Worm (Caenorhabditis elegans): Measurements from ENCODE around the gene T02H6.4.

The T02H6.4 gene

DNA sequence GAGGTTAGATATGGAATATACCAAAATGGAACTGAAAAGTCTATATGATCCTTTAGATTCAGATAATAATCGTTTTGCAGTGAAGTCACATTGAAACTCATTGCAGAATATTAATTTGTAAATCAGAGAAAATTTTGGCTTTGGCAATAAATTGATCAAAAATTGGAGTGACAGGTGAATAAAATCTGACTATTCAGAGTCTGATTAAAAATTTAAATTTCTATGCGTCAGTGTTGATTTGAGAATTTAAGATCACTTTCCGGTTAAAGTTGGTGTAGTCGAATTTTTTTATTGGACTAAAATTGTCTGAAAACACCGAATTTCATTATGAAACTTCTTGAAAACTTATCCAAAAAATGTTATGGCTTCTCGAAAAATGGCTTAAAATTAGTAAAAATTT, 28.2 kb upstream of the T02H6.4 start, which contains the start of gene sri-45:
Gene sri-45, minus strand, starts transcription at position 101 of the 400 bp plus-strand sequence.
- TF ChIP-seq ceh-18 (tag; optimal IDR thresholded peaks at IDR 0.05) (no peak), tbx-2 (tag; optimal IDR thresholded peaks at IDR 0.05) (no peak), ceh-22 (tag; optimal IDR thresholded peaks at IDR 0.05) (no peak), dmd-4 (tag; optimal IDR thresholded peaks at IDR 0.05; ENCODE audit: borderline replicate concordance) (no peak), mec-3 (tag; optimal IDR thresholded peaks at IDR 0.05; ENCODE audit: borderline replicate concordance) (no peak), nfya-1 (tag; optimal IDR thresholded peaks at IDR 0.05) (no peak), ceh-34 (tag; optimal IDR thresholded peaks at IDR 0.05) (no peak), rnt-1 (tag; optimal IDR thresholded peaks at IDR 0.05) (no peak), pqm-1 (tag; optimal IDR thresholded peaks at IDR 0.05) (no peak)

DNA sequence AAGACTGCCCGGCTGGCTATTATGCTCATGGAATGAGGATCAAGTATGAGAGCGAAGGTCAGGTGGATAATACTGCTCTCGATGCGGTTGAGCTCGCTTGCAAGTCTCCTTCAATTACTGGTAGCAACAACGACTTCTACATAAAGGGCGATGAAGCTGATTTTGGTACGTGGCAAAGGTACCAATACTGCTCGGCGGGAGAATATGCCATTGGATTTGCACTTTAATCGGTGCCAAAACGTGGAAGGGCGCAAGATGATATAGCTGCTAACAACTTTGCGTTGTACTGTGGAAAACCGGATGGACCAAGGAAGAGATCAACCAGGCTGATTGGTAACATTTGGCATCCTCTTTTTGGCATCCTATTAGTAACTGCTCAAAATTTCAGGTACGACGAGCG, 22.0 kb upstream of the T02H6.4 start:
- TF ChIP-seq ttx-3 (tag; optimal IDR thresholded peaks at IDR 0.05) (no peak), lim-6 (tag; optimal IDR thresholded peaks at IDR 0.05) (no peak), ama-1 (optimal IDR thresholded peaks at IDR 0.05) (no peak), odd-2 (tag; optimal IDR thresholded peaks at IDR 0.05) (no peak), gmeb-2 (tag; optimal IDR thresholded peaks at IDR 0.05) (no peak), dmd-4 (tag; optimal IDR thresholded peaks at IDR 0.05; ENCODE audit: borderline replicate concordance) (no peak), hlh-15 (tag; optimal IDR thresholded peaks at IDR 0.05) (no peak), fkh-10 (GFP tag; optimal IDR thresholded peaks at IDR 0.05) (no peak), unc-42 (tag; optimal IDR thresholded peaks at IDR 0.05) (no peak)

DNA sequence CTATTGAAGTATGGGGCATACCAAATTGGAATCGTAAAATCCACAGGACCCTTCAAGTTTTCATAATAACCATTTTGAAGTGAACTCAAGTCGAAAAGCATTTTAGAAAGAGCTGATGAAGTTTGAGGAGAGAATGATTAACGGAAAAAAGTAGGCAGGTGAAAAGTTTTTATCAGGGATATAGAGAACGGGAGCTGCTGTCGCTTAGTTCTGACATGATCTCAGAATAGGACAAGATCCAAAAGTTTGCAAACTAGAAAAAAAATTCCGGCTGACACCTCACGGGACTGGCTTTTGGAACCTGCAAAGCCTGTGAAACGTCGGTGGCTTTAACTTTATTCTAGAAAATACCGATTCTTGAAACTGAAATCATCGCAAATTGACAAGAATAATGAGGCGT, 18.8 kb upstream of the T02H6.4 start, which contains the start of gene sri-46:
Gene sri-46, minus strand, starts transcription at position 101 of the 400 bp plus-strand sequence.
- no peak for TF ChIP-seq ztf-16 (tag; optimal IDR thresholded peaks at IDR 0.05)
- no peak for TF ChIP-seq ahr-1 (tag; optimal IDR thresholded peaks at IDR 0.05)
- TF ChIP-seq hlh-8 (tag; optimal IDR thresholded peaks at IDR 0.05): no peak
- TF ChIP-seq Y22D7AL.16 (tag; optimal IDR thresholded peaks at IDR 0.05): no peak
- no peak for TF ChIP-seq ceh-14 (tag; optimal IDR thresholded peaks at IDR 0.05)
- no peak for TF ChIP-seq lim-6 (tag; optimal IDR thresholded peaks at IDR 0.05)
- no peak for TF ChIP-seq nhr-232 (tag; optimal IDR thresholded peaks at IDR 0.05)

DNA sequence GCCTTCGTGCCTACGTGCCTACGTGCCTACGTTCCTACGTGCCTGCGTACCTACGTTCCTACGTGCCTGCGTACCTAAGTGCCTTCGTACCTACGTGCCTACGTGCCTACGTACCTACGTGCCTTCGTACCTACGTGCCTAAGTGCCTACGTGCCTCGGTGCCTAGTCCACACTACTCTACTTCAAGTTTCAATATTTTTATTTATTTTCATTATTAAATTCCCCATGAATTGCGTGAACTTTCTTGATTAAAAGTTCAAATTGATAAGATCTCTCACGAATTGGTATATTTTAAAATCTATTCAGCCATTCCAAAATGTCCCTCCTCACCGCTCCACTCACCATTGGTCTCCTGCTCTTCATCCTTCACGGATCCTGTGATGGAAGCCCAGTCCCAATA, 15.7 kb upstream of the T02H6.4 start, which contains the start of gene Y39F10C.3:
Gene Y39F10C.3, plus strand, starts transcription at position 301 of the 400 bp plus-strand sequence.
- no peak for TF ChIP-seq hlh-13 (GFP tag; optimal IDR thresholded peaks at IDR 0.05)
- no peak for TF ChIP-seq ref-2 (tag; optimal IDR thresholded peaks at IDR 0.05)
- no peak for TF ChIP-seq fkh-10 (GFP tag; optimal IDR thresholded peaks at IDR 0.05)
- no peak for TF ChIP-seq madf-2 (tag; optimal IDR thresholded peaks at IDR 0.05)
- no peak for TF ChIP-seq tbx-7 (tag; optimal IDR thresholded peaks at IDR 0.05)
- TF ChIP-seq ceh-34 (tag; optimal IDR thresholded peaks at IDR 0.05): no peak
- no peak for TF ChIP-seq ahr-1 (tag; optimal IDR thresholded peaks at IDR 0.05)
- TF ChIP-seq ceh-9 (tag; optimal IDR thresholded peaks at IDR 0.05): no peak
- no peak for TF ChIP-seq ceh-18 (tag; optimal IDR thresholded peaks at IDR 0.05)
- TF ChIP-seq pag-3 (tag; optimal IDR thresholded peaks at IDR 0.05; ENCODE audit: borderline replicate concordance): no peak

DNA sequence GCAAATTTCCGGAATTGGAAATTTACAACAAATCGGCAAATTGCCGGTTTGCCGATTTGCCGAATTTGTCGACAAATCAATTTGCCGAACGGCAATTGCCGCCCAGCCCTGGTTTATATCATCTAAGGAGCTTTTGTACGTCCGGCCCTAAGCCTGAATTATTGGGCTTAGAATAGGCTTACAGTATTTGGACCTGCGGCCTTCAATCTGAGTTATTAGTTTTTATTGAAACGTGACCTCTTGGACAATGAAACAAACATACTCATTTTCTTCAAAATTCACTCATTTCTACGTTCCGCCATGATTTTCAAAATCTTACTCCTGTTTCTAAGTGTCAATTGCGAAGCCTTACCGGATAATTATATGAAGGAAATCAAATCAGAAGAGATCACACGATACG, 14.5 kb upstream of the T02H6.4 start, which contains the start of gene Y39F10C.1:
Gene Y39F10C.1, plus strand, starts transcription at position 301 of the 400 bp plus-strand sequence.
- TF ChIP-seq C38D4.7 (GFP tag; optimal IDR thresholded peaks at IDR 0.05) (no peak), pat-9 (tag; optimal IDR thresholded peaks at IDR 0.05) (no peak), ceh-14 (tag; optimal IDR thresholded peaks at IDR 0.05) (no peak), C08G9.2 (tag; optimal IDR thresholded peaks at IDR 0.05) (no peak), T23F11.4 (GFP tag; optimal IDR thresholded peaks at IDR 0.05) (no peak), tbx-7 (tag; optimal IDR thresholded peaks at IDR 0.05) (no peak), hlh-15 (tag; optimal IDR thresholded peaks at IDR 0.05) (no peak), gmeb-2 (tag; optimal IDR thresholded peaks at IDR 0.05) (no peak), ceh-30 (tag; optimal IDR thresholded peaks at IDR 0.05) (no peak), pha-2 (tag; optimal IDR thresholded peaks at IDR 0.05) (no peak), madf-2 (tag; optimal IDR thresholded peaks at IDR 0.05) (no peak), syd-9 (tag; optimal IDR thresholded peaks at IDR 0.05) (no peak), fkh-6 (tag; optimal IDR thresholded peaks at IDR 0.05) (no peak), ets-4 (tag; optimal IDR thresholded peaks at IDR 0.05) (no peak)
